Fruit fly (Drosophila melanogaster): ENCODE data around the gene Droj2.

DNA sequence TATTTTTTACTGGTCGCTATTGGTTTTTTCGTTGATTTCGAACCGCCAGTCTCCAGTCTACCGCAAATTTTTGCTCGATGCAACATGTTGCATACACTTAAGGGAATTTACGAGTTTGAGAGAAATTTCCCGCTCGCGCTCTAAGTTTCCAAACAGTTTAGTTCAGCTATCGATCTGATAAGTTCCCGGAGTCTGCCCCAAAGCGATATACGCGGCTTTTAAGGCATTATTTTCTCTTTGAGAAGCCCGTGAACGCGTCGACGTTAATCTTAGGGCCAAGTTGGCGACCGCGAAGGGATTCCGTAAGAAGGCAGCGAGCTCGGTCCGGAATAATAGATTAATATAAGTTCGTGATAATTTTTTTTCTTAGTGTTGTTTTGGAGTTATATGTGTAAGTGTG lies 7.0 kb upstream of the Droj2 start:
- no peak for TF ChIP-seq CG3163 (GFP tag; optimal IDR thresholded peaks at IDR 0.05)
- no peak for TF ChIP-seq Ssrp (tag; optimal IDR thresholded peaks at IDR 0.05)
- no peak for TF ChIP-seq Dref (GFP tag; IDR thresholded peaks at IDR 0.05)
- no peak for TF ChIP-seq da (GFP tag; optimal IDR thresholded peaks at IDR 0.05)
- no peak for TF ChIP-seq fd102C (GFP tag; optimal IDR thresholded peaks at IDR 0.05)
- no peak for TF ChIP-seq Sox100B (GFP tag; optimal IDR thresholded peaks at IDR 0.05)
- no peak for TF ChIP-seq Dek (tag; optimal IDR thresholded peaks at IDR 0.05)
- TF ChIP-seq Hsf (GFP tag; optimal IDR thresholded peaks at IDR 0.05): no peak
- TF ChIP-seq Rx (GFP tag; IDR thresholded peaks at IDR 0.05): no peak
